Fruit fly (Drosophila melanogaster) whole organism, adult: Measurements from ENCODE around the gene dtr.

Experiments used
- CG11617 ChIP-seq: fragments of 200-800 bp; sonication (Bioruptor generic); optimal IDR thresholded peaks from 2 replicates; lab custom pipeline; 2017; ENCODE audit warnings: mild to moderate bottlenecking, missing biosample characterization, missing genetic modification reagents, missing genetic modification characterization
- CG14711 ChIP-seq: fragments of 200-800 bp; sonication (Bioruptor generic); optimal IDR thresholded peaks from 2 replicates; lab custom pipeline; 2018; ENCODE audit warnings: missing biosample characterization, mild to moderate bottlenecking, missing genetic modification characterization, moderate library complexity
- CG1620 ChIP-seq: fragments of 200-800 bp; sonication (Bioruptor generic); optimal IDR thresholded peaks from 2 replicates; lab custom pipeline; 2016; ENCODE audit warnings: missing biosample characterization, missing genetic modification characterization
- CG33017 ChIP-seq: fragments of 200-800 bp; sonication (Bioruptor generic); optimal IDR thresholded peaks from 2 replicates; lab custom pipeline; 2018; ENCODE audit warnings: missing biosample characterization, mild to moderate bottlenecking, missing genetic modification characterization, moderate library complexity
- CG5204 ChIP-seq: fragments of 200-800 bp; sonication (Bioruptor generic); optimal IDR thresholded peaks from 2 replicates; lab custom pipeline; 2016; ENCODE audit warnings: missing biosample characterization, missing genetic modification characterization
- CG7101 ChIP-seq: fragments of 200-800 bp; sonication (Bioruptor generic); optimal IDR thresholded peaks from 2 replicates; lab custom pipeline; 2018; ENCODE audit warnings: missing biosample characterization, mild to moderate bottlenecking, missing genetic modification characterization, moderate library complexity
- Clk ChIP-seq: fragments of 200-800 bp; sonication (Bioruptor generic); optimal IDR thresholded peaks from 2 replicates; lab custom pipeline; 2017; ENCODE audit warnings: missing biosample characterization, missing genetic modification characterization
- Mnt ChIP-seq: fragments of 200-800 bp; sonication (Bioruptor generic); optimal IDR thresholded peaks from 2 replicates; lab custom pipeline; 2016; ENCODE audit warnings: missing biosample characterization, mild to moderate bottlenecking, missing genetic modification characterization
- bab1 ChIP-seq: fragments of 200-800 bp; sonication (Bioruptor generic); optimal IDR thresholded peaks from 3 replicates; lab custom pipeline; 2019; ENCODE audit warnings: missing biosample characterization, mild to moderate bottlenecking, missing genetic modification characterization, moderate library complexity
- kay ChIP-seq: fragments of 200-800 bp; sonication (Bioruptor generic); peaks from one replicate; lab custom pipeline; 2016; ENCODE audit warnings: missing biosample characterization, missing genetic modification characterization, borderline replicate concordance
- ovo ChIP-seq: fragments of 200-800 bp; sonication (Bioruptor generic); optimal IDR thresholded peaks from 2 replicates; lab custom pipeline; 2016; ENCODE audit warnings: missing biosample characterization, missing genetic modification characterization
- tj ChIP-seq: fragments of 200-800 bp; sonication (Bioruptor generic); optimal IDR thresholded peaks from 3 replicates; lab custom pipeline; 2017; ENCODE audit warnings: missing biosample characterization, mild to moderate bottlenecking, missing genetic modification characterization, moderate library complexity
- toe ChIP-seq: fragments of 200-800 bp; sonication (Bioruptor generic); optimal IDR thresholded peaks from 2 replicates; lab custom pipeline; 2016; ENCODE audit warnings: missing biosample characterization, missing genetic modification characterization

DNA sequence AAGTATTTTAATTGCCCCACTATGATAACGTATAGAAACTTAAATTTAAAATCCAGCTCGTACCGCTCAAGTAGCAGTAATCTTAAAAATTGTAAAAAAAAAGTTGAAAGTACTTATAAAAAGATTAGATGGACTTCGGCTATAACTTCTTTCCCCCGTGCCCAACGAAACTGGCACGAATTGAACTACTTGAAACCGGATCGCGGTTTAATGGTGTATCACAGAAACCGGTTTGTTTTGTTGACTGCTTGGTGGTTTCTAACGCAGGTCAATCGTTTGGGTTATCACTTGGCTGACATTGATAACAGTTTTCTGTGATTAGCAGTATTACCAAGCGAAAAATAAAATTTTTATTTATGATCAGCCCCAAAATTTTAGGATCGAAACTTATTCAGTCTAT lies 6.3 kb downstream of the dtr start:
- no peak for TF ChIP-seq CG5204
- no peak for TF ChIP-seq tj (GFP tag; lab: Kevin White, UChicago)
- TF ChIP-seq bab1 (GFP tag; lab: Kevin White, UChicago) = no peak
- TF ChIP-seq kay (GFP tag; lab: Kevin White, UChicago) = no peak
- no peak for TF ChIP-seq toe (GFP tag; lab: Kevin White, UChicago)
- TF ChIP-seq CG11617 (GFP tag; lab: Kevin White, UChicago) = no peak
- no peak for TF ChIP-seq Mnt (GFP tag; lab: Kevin White, UChicago)
- no peak for TF ChIP-seq CG33017 (tag; lab: Kevin White, UChicago)
- no peak for TF ChIP-seq CG7101 (tag; lab: Kevin White, UChicago)
- no peak for TF ChIP-seq CG1620 (GFP tag; lab: Kevin White, UChicago)
- no peak for TF ChIP-seq CG14711 (tag; lab: Kevin White, UChicago)
- no peak for TF ChIP-seq ovo (GFP tag; lab: Kevin White, UChicago)
- TF ChIP-seq Clk = no peak
